Fruit fly (Drosophila melanogaster): ENCODE data around the gene Pkd2.

DNA sequence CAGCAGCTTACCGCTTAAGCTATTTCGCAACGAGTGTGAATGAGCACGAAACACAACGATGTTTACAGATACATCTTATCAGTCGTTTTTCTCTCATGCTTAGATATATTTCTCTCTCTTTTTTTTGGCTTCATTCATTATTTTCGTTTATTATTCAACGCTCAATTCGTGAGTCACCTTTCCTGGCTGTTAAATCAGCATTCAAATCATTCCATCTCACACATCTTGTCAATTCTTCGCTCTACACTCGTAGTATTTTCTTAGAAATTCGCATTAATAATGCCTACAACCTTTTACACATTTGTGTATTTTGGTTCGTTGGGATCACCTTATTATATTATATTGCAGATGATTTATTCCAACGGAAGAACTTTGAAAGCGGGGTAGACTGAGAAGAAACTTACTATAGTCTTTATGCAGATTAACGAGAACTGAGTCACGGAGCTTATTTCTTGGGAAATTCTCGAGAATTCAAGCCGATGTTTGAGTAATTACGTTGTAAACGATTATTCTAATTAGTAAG, 6.5 kb downstream of the Pkd2 start:
- TF ChIP-seq HLH54F (GFP tag; optimal IDR thresholded peaks at IDR 0.05) (no peak), CG4282 (GFP tag; optimal IDR thresholded peaks at IDR 0.05) (no peak), pros (GFP tag; optimal IDR thresholded peaks at IDR 0.05) (no peak), CG4854 (GFP tag; optimal IDR thresholded peaks at IDR 0.05) (no peak)

Data from whole organism, embryonic.